Fruit fly (Drosophila melanogaster) whole organism, pupa: ENCODE data around the gene CG12426.

Experiments used
- CG10348 ChIP-seq: fragments of 200-800 bp; sonication (Bioruptor generic); IDR thresholded peaks from 2 replicates; pipeline ENCODE4 v1.3.6; 2022; ENCODE audit warnings: missing biosample characterization, missing genetic modification characterization
- CG12605 ChIP-seq: fragments of 200-800 bp; sonication (Bioruptor generic); IDR thresholded peaks from 2 replicates; pipeline ENCODE4 v1.3.6; 2022; ENCODE audit warnings: missing biosample characterization, missing genetic modification characterization
- CG13204 ChIP-seq: fragments of 200-800 bp; sonication (Bioruptor generic); optimal IDR thresholded peaks from 2 replicates; lab custom pipeline; 2018; ENCODE audit warnings: missing biosample characterization, mild to moderate bottlenecking, missing genetic modification characterization, moderate library complexity
- CG14655 ChIP-seq: fragments of 200-800 bp; sonication (Bioruptor generic); optimal IDR thresholded peaks from 3 replicates; lab custom pipeline; 2017; ENCODE audit warnings: mild to moderate bottlenecking, missing biosample characterization, missing genetic modification reagents, missing genetic modification characterization
- CG15710 ChIP-seq: fragments of 200-800 bp; sonication (Bioruptor generic); optimal IDR thresholded peaks from 2 replicates; lab custom pipeline; 2018; ENCODE audit warnings: missing biosample characterization, mild to moderate bottlenecking, missing genetic modification characterization, moderate library complexity
- CG17806 ChIP-seq: fragments of 200-800 bp; sonication (Bioruptor generic); optimal IDR thresholded peaks from 2 replicates; lab custom pipeline; 2018; ENCODE audit warnings: missing biosample characterization, mild to moderate bottlenecking, missing genetic modification characterization, moderate library complexity
- CG32121 ChIP-seq: fragments of 200-800 bp; sonication (Bioruptor generic); IDR thresholded peaks from 2 replicates; pipeline ENCODE4 v1.3.6; 2022; ENCODE audit warnings: missing biosample characterization, missing genetic modification characterization
- CG34367 ChIP-seq: fragments of 200-800 bp; sonication (Bioruptor generic); optimal IDR thresholded peaks from 2 replicates; lab custom pipeline; 2018; ENCODE audit warnings: missing biosample characterization, mild to moderate bottlenecking, missing genetic modification characterization
- CG4496 ChIP-seq: fragments of 200-800 bp; sonication (Bioruptor generic); IDR thresholded peaks from 3 replicates; pipeline ENCODE4 v1.3.6; 2022; ENCODE audit warnings: missing biosample characterization, missing genetic modification characterization
- CG8159 ChIP-seq: fragments of 200-800 bp; sonication (Bioruptor generic); optimal IDR thresholded peaks from 3 replicates; lab custom pipeline; 2018; ENCODE audit warnings: missing biosample characterization, mild to moderate bottlenecking, missing genetic modification characterization, moderate library complexity
- CG8301 ChIP-seq: fragments of 200-800 bp; sonication (Bioruptor generic); optimal IDR thresholded peaks from 2 replicates; lab custom pipeline; 2018; ENCODE audit warnings: missing biosample characterization, mild to moderate bottlenecking, missing genetic modification characterization
- CG9948 ChIP-seq: fragments of 200-800 bp; sonication (Bioruptor generic); optimal IDR thresholded peaks from 2 replicates; lab custom pipeline; 2018; ENCODE audit warnings: missing biosample characterization, mild to moderate bottlenecking, missing genetic modification characterization, moderate library complexity
- D1 ChIP-seq: fragments of 200-800 bp; sonication (Bioruptor generic); optimal IDR thresholded peaks from 2 replicates; lab custom pipeline; 2018; ENCODE audit warnings: missing biosample characterization, mild to moderate bottlenecking, missing genetic modification characterization, moderate library complexity
- EcR ChIP-seq: fragments of 200-800 bp; sonication (Bioruptor generic); optimal IDR thresholded peaks from 3 replicates; lab custom pipeline; 2019; ENCODE audit warnings: missing biosample characterization, missing genetic modification characterization, mild to moderate bottlenecking, moderate library complexity, missing genetic modification reagents
- Ets98B ChIP-seq: fragments of 200-800 bp; sonication (Bioruptor generic); IDR thresholded peaks from 2 replicates; pipeline ENCODE4 v1.3.6; 2022; ENCODE audit warnings: missing biosample characterization, missing genetic modification characterization
- Pif1A ChIP-seq: fragments of 200-800 bp; sonication (Bioruptor generic); optimal IDR thresholded peaks from 3 replicates; lab custom pipeline; 2016; ENCODE audit warnings: missing biosample characterization, missing genetic modification characterization
- Pif1B ChIP-seq: fragments of 200-800 bp; sonication (Bioruptor generic); optimal IDR thresholded peaks from 3 replicates; lab custom pipeline; 2016; ENCODE audit warnings: missing biosample characterization, missing genetic modification characterization
- Snoo ChIP-seq: fragments of 200-800 bp; sonication (Bioruptor generic); optimal IDR thresholded peaks from 3 replicates; lab custom pipeline; 2017; ENCODE audit warnings: missing biosample characterization, mild to moderate bottlenecking, missing genetic modification characterization, inconsistent platforms
- fd96Ca ChIP-seq: fragments of 200-800 bp; sonication (Bioruptor generic); IDR thresholded peaks from 3 replicates; pipeline ENCODE4 v1.3.6; 2022; ENCODE audit warnings: missing biosample characterization, missing genetic modification characterization
- gl ChIP-seq: fragments of 200-800 bp; sonication (Bioruptor generic); optimal IDR thresholded peaks from 2 replicates; lab custom pipeline; 2018; ENCODE audit warnings: missing biosample characterization, mild to moderate bottlenecking, missing genetic modification characterization
- rn ChIP-seq: fragments of 200-800 bp; sonication (Bioruptor generic); IDR thresholded peaks from 2 replicates; pipeline ENCODE4 v1.3.6; 2022; ENCODE audit warnings: missing biosample characterization, missing genetic modification characterization

The CG12426 gene

DNA sequence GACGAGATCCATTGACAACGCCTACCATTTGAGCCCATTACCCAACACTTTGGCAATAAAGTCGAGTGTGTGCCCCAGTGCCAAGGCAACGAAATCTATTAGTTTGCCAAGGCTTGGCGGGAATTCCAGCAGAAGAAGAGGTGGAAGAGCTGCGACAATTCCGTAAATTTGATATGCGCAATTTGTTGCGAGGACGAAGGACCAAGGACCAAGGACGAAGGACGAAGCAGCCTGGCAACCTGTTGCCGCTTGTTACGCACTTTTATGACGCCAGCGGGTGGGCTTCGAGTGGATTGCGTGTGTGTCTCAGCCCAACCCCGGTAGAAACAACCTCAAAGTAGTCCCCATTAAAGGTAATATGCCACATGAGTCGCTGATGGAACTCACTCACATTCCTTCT lies 15.9 kb upstream of the CG12426 start:
- TF ChIP-seq CG10348 (GFP tag; lab: Robert Waterston, UW) = no peak
- TF ChIP-seq Ets98B (GFP tag; lab: Robert Waterston, UW) = no peak
- TF ChIP-seq CG34367 (tag; lab: Kevin White, UChicago) = no peak

DNA sequence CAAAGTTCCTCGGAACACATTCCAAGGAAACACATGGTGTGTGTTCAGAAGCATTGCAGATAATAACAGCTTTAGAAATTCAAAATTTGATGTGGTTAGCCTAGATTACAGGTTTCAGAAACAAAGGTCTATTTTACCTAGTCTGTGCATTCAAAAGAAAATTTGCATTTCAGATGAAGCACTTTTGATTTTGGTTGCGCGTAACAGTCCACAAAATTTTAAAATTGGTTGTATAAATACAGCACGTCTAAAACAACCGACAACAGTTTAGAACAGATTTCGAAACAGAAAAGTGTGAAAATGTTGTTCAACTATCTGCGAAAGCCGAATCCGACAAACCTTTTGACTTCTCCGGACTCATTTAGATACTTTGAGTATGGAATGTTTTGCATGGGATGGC lies 26.5 kb downstream of the CG12426 start, which contains the start of gene Or98a:
Gene Or98a (plus strand): TSS at position 301 of the 400 bp plus-strand sequence.
- no peak for TF ChIP-seq Pif1B (GFP tag; lab: Kevin White, UChicago)
- no peak for TF ChIP-seq CG10348 (GFP tag; lab: Robert Waterston, UW)
- TF ChIP-seq CG9948 (tag; lab: Kevin White, UChicago) = no peak
- TF ChIP-seq rn = no peak
- no peak for TF ChIP-seq D1 (tag; lab: Kevin White, UChicago)
- no peak for TF ChIP-seq CG12605 (GFP tag; lab: Robert Waterston, UW)
- TF ChIP-seq fd96Ca (GFP tag; lab: Robert Waterston, UW) = no peak
- no peak for TF ChIP-seq Ets98B (GFP tag; lab: Robert Waterston, UW)
- TF ChIP-seq gl = no peak
- TF ChIP-seq Pif1A (GFP tag; lab: Kevin White, UChicago) = no peak
- no peak for TF ChIP-seq CG4496 (GFP tag; lab: Robert Waterston, UW)
- no peak for TF ChIP-seq CG8159 (tag; lab: Kevin White, UChicago)
- TF ChIP-seq CG15710 = no peak
- no peak for TF ChIP-seq EcR (GFP tag; lab: Kevin White, UChicago)
- TF ChIP-seq CG34367 (tag; lab: Kevin White, UChicago) = no peak
- no peak for TF ChIP-seq CG14655 (GFP tag; lab: Kevin White, UChicago)
- TF ChIP-seq Snoo (tag; lab: Kevin White, UChicago) = no peak

DNA sequence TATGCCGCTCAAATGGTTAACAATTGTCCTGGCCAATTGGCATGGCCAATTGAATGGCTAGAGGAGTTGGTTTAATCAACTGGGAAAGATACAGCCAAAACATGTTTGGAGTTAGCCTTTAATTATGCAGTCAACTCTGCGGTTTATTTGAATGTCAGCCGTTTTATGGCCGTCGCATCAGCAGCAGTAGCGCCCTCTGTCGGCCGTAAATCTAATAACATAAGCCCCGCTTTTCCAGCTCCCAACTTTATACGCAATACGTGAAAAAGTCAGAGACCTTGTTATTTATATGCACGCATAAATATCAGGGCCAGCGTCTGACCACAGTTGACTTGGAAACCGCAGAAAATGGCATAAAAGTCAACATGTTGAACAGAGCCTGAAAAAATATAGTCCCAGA lies 28.4 kb downstream of the CG12426 start:
- TF ChIP-seq rn (no peak), CG32121 (no peak)

DNA sequence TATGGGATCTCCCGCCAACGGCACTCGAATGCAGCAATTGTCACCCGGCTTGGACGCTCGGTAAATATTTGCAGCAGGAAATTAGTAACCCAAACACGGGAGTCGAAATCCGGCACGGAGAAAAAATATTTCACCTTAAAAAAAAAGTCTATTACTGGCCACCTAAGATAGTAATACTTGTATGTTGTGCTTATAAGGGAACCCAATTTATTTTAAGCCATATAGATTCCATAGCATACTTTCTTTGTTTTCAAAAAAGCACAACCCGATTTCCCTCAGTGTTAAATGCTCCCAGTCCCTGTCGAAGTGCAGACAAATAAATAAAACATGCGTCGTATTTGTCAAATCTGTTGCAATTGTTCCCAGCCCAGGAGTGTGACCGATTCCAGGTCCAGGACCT lies 46.0 kb downstream of the CG12426 start:
- no peak for TF ChIP-seq fd96Ca (GFP tag; lab: Robert Waterston, UW)
- TF ChIP-seq CG4496 (GFP tag; lab: Robert Waterston, UW) = no peak
- no peak for TF ChIP-seq CG17806 (tag; lab: Kevin White, UChicago)
- no peak for TF ChIP-seq CG8301 (tag; lab: Kevin White, UChicago)
- TF ChIP-seq CG14655 (GFP tag; lab: Kevin White, UChicago) = no peak
- TF ChIP-seq CG32121 = no peak
- no peak for TF ChIP-seq CG9948 (tag; lab: Kevin White, UChicago)
- TF ChIP-seq CG12605 (GFP tag; lab: Robert Waterston, UW) = no peak
- no peak for TF ChIP-seq CG15710
- no peak for TF ChIP-seq CG34367 (tag; lab: Kevin White, UChicago)
- no peak for TF ChIP-seq Snoo (tag; lab: Kevin White, UChicago)
- TF ChIP-seq CG10348 (GFP tag; lab: Robert Waterston, UW) = no peak
- no peak for TF ChIP-seq CG13204 (GFP tag; lab: Kevin White, UChicago)
- TF ChIP-seq Pif1A (GFP tag; lab: Kevin White, UChicago) = no peak
- no peak for TF ChIP-seq Pif1B (GFP tag; lab: Kevin White, UChicago)
- TF ChIP-seq D1 (tag; lab: Kevin White, UChicago) = no peak
- TF ChIP-seq EcR (GFP tag; lab: Kevin White, UChicago) = no peak
- no peak for TF ChIP-seq rn
- TF ChIP-seq CG8159 (tag; lab: Kevin White, UChicago) = no peak
- TF ChIP-seq Ets98B (GFP tag; lab: Robert Waterston, UW) = no peak
- TF ChIP-seq, all 21 proteins: peak for 0
